Worm (Caenorhabditis elegans) whole organism, L3 larva: Measurements from ENCODE around the gene Y69H2.9.

Experiments
- egl-27 ChIP-seq: sonication (generic microtip); optimal IDR thresholded peaks from 4 replicates; lab custom pipeline; 2017; ENCODE audit warnings: missing biosample characterization, missing genetic modification reagents, missing genetic modification characterization
- elt-3 ChIP-seq, 3 experiments: fragments of 150-350 bp in 1 of 3; sonication (generic microtip) in 2 of 3; optimal IDR thresholded peaks; 2 replicates in 2 of 3; 4 replicates in 1 of 3; lab custom pipeline; 2014 to 2017; ENCODE audit warnings: missing biosample characterization in 3 of 3, missing genetic modification characterization in 3 of 3
- fos-1 ChIP-seq: fragments of 150-350 bp; optimal IDR thresholded peaks from 2 replicates; lab custom pipeline; 2014; ENCODE audit warnings: missing biosample characterization, missing genetic modification characterization
- nhr-237 ChIP-seq: fragments of 150-350 bp; optimal IDR thresholded peaks from 2 replicates; lab custom pipeline; 2014; ENCODE audit warnings: missing biosample characterization, missing genetic modification characterization
- nhr-28 ChIP-seq: fragments of 150-350 bp; optimal IDR thresholded peaks from 2 replicates; lab custom pipeline; 2014; ENCODE audit warnings: missing biosample characterization, missing genetic modification characterization
- snpc-4 ChIP-seq: fragments of 150-350 bp; optimal IDR thresholded peaks from 2 replicates; lab custom pipeline; 2014; ENCODE audit warnings: missing biosample characterization, missing genetic modification characterization
- tbx-2 ChIP-seq: sonication (generic microtip); optimal IDR thresholded peaks from 2 replicates; lab custom pipeline; 2016; ENCODE audit warnings: mild to moderate bottlenecking, missing genetic modification characterization, missing compliant biosample characterization
- ztf-4 ChIP-seq: fragments of 150-350 bp; optimal IDR thresholded peaks from 2 replicates; lab custom pipeline; 2014; ENCODE audit warnings: missing biosample characterization, missing genetic modification characterization

DNA sequence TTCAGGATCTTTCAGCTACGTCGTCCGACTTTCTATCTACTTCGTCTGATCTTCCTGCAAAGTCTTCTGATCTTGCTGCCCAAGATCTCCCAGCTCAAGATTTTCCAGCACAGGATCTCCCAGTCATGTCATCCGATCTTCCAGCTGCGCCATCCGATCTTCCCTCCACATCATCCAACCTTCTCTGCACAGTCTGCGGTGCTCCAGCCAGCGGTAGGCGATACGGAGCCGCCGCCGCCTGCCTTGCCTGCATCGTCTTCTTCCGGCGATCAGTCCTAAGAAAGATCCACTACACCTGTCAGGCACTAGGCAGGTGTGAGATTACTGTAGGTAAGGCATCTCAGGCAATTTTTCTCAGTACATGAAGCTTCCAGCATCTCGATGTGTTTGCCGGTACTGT, 2.0 kb upstream of the Y69H2.9 start, which contains the start of gene nhr-241:
- TF ChIP-seq snpc-4 (tag; lab: Kevin White, UChicago) (no peak), ztf-4 (no peak), fos-1 (tag; lab: Kevin White, UChicago) (no peak), nhr-237 (tag; lab: Kevin White, UChicago) (no peak), tbx-2 (no peak), elt-3 (tag; optimal IDR thresholded peaks at IDR 0.05; lab: Kevin White, UChicago) (no peak), nhr-28 (tag; lab: Kevin White, UChicago) (no peak), egl-27 (tag; lab: Kevin White, UChicago) (no peak)
